Worm (Caenorhabditis elegans) whole organism, L4 larva: Measurements from ENCODE around the gene C28D4.18.
A peak's percentile ranks its signal among the peaks of the same experiment; 100 is the strongest.

Experiments
- D1046.2 ChIP-seq: fragments of 200-800 bp; sonication (Bioruptor generic); IDR thresholded peaks from 2 replicates; pipeline ENCODE4 v1.3.6; 2022; ENCODE audit warnings: missing genetic modification characterization, missing compliant biosample characterization
- T20F7.1 ChIP-seq: fragments of 200-800 bp; sonication (Bioruptor generic); optimal IDR thresholded peaks from 2 replicates; lab custom pipeline; 2018; ENCODE audit warnings: mild to moderate bottlenecking, missing genetic modification characterization, missing compliant biosample characterization
- Y105C5A.15 ChIP-seq: fragments of 200-800 bp; sonication (Bioruptor generic); IDR thresholded peaks from 2 replicates; pipeline ENCODE4 v1.3.6; 2022; ENCODE audit warnings: missing genetic modification characterization, missing compliant biosample characterization
- Y5F2A.4 ChIP-seq: fragments of 200-800 bp; sonication (Bioruptor generic); optimal IDR thresholded peaks from 2 replicates; lab custom pipeline; 2018; ENCODE audit warnings: mild to moderate bottlenecking, missing genetic modification characterization, missing compliant biosample characterization
- ZK337.2 ChIP-seq: fragments of 200-800 bp; sonication (Bioruptor generic); IDR thresholded peaks from 2 replicates; pipeline ENCODE4 v1.3.6; 2022; ENCODE audit warnings: missing genetic modification reagents, missing genetic modification characterization, missing compliant biosample characterization
- aly-2 ChIP-seq: sonication (generic microtip); optimal IDR thresholded peaks from 2 replicates; lab custom pipeline; 2018; ENCODE audit warnings: missing biosample characterization, missing genetic modification characterization
- ama-1 ChIP-seq: fragments of 150-350 bp; optimal IDR thresholded peaks from 2 replicates; lab custom pipeline; 2014; ENCODE audit warnings: inconsistent platforms, mixed read lengths
- attf-4 ChIP-seq: sonication (generic microtip); optimal IDR thresholded peaks from 3 replicates; lab custom pipeline; 2017; ENCODE audit warnings: missing biosample characterization, missing genetic modification characterization
- ceh-20 ChIP-seq: fragments of 200-800 bp; sonication (Bioruptor generic); IDR thresholded peaks from 2 replicates; pipeline ENCODE4 v1.3.6; 2022; ENCODE audit warnings: missing genetic modification reagents, missing genetic modification characterization, missing compliant biosample characterization
- ceh-44 ChIP-seq: fragments of 200-800 bp; sonication (Bioruptor generic); IDR thresholded peaks from 2 replicates; pipeline ENCODE4 v1.3.6; 2022; ENCODE audit warnings: missing genetic modification reagents, missing genetic modification characterization, missing compliant biosample characterization
- daf-19 ChIP-seq: fragments of 200-800 bp; sonication (Bioruptor generic); conservative IDR thresholded peaks from 2 replicates; pipeline ENCODE4 v1.3.6; 2022; ENCODE audit warnings: missing genetic modification characterization, missing compliant biosample characterization
- daf-8 ChIP-seq: fragments of 200-800 bp; sonication (Bioruptor generic); IDR thresholded peaks from 2 replicates; pipeline ENCODE4 v1.3.6; 2022; ENCODE audit warnings: missing genetic modification characterization, missing compliant biosample characterization
- egl-27 ChIP-seq: sonication (generic microtip); optimal IDR thresholded peaks from 3 replicates; lab custom pipeline; 2017; ENCODE audit warnings: missing biosample characterization, missing genetic modification reagents, missing genetic modification characterization
- egl-43 ChIP-seq: fragments of 200-800 bp; sonication (Bioruptor generic); IDR thresholded peaks from 2 replicates; pipeline ENCODE4 v1.3.6; 2022; ENCODE audit warnings: missing genetic modification reagents, missing genetic modification characterization, missing compliant biosample characterization
- fkh-10 ChIP-seq: fragments of 150-350 bp; optimal IDR thresholded peaks from 2 replicates; lab custom pipeline; 2014; ENCODE audit warnings: missing biosample characterization, missing genetic modification reagents, missing genetic modification characterization
- fos-1 ChIP-seq: fragments of 150-350 bp; optimal IDR thresholded peaks from 2 replicates; lab custom pipeline; 2014; ENCODE audit warnings: missing biosample characterization, missing genetic modification characterization
- hlh-30 ChIP-seq: sonication (generic microtip); optimal IDR thresholded peaks from 2 replicates; lab custom pipeline; 2017; ENCODE audit warnings: antibody characterized with exemption, mild to moderate bottlenecking, missing genetic modification characterization, missing compliant biosample characterization; ENCODE audit not compliant: insufficient read depth
- hmg-1.1 ChIP-seq: fragments of 200-800 bp; sonication (Bioruptor generic); IDR thresholded peaks from 2 replicates; pipeline ENCODE4 v1.3.6; 2022; ENCODE audit warnings: missing genetic modification reagents, missing genetic modification characterization, missing compliant biosample characterization
- jun-1 ChIP-seq: fragments of 150-350 bp; optimal IDR thresholded peaks from 2 replicates; lab custom pipeline; 2014; ENCODE audit warnings: missing biosample characterization, missing genetic modification reagents, missing genetic modification characterization
- lim-7 ChIP-seq: fragments of 200-800 bp; sonication (Bioruptor generic); IDR thresholded peaks from 2 replicates; pipeline ENCODE4 v1.3.6; 2022; ENCODE audit warnings: missing genetic modification characterization, missing compliant biosample characterization
- lin-13 ChIP-seq: fragments of 150-350 bp; optimal IDR thresholded peaks from 2 replicates; lab custom pipeline; 2014; ENCODE audit warnings: missing biosample characterization, missing genetic modification reagents, missing genetic modification characterization
- lin-15B ChIP-seq: fragments of 150-350 bp; sonication (generic microtip); optimal IDR thresholded peaks from 3 replicates; lab custom pipeline; 2014; ENCODE audit warnings: missing biosample characterization, missing genetic modification characterization
- lin-38 ChIP-seq: fragments of 200-800 bp; sonication (Bioruptor generic); IDR thresholded peaks from 2 replicates; pipeline ENCODE4 v1.3.6; 2022; ENCODE audit warnings: missing genetic modification reagents, missing genetic modification characterization, missing compliant biosample characterization
- lin-39 ChIP-seq: fragments of 150-350 bp; optimal IDR thresholded peaks from 2 replicates; lab custom pipeline; 2014; ENCODE audit warnings: missing biosample characterization, missing genetic modification reagents, missing genetic modification characterization
- lir-3 ChIP-seq: sonication (generic microtip); optimal IDR thresholded peaks from 2 replicates; lab custom pipeline; 2016; ENCODE audit warnings: mild to moderate bottlenecking, missing genetic modification characterization, missing compliant biosample characterization
- lsy-2 ChIP-seq, 2 experiments: fragments of 150-350 bp in 1 of 2; sonication (generic microtip) in 1 of 2; optimal IDR thresholded peaks; 2 replicates each; lab custom pipeline; 2014 to 2017; ENCODE audit warnings: missing biosample characterization in 2 of 2, missing genetic modification characterization in 2 of 2
- madf-9 ChIP-seq: fragments of 200-800 bp; sonication (Bioruptor generic); conservative IDR thresholded peaks from 2 replicates; pipeline ENCODE4 v1.3.6; 2022; ENCODE audit warnings: missing genetic modification reagents, missing genetic modification characterization, missing compliant biosample characterization
- mes-2 ChIP-seq: sonication (generic microtip); optimal IDR thresholded peaks from 2 replicates; lab custom pipeline; 2016; ENCODE audit warnings: missing genotype, mild to moderate bottlenecking, missing genetic modification characterization, missing compliant biosample characterization; ENCODE audit not compliant: poor library complexity, severe bottlenecking
- mxl-3 ChIP-seq: fragments of 200-800 bp; sonication (Bioruptor generic); optimal IDR thresholded peaks from 2 replicates; lab custom pipeline; 2018; ENCODE audit warnings: mild to moderate bottlenecking, missing genetic modification characterization, missing compliant biosample characterization
- nhr-10 ChIP-seq: fragments of 150-350 bp; optimal IDR thresholded peaks from 2 replicates; lab custom pipeline; 2014; ENCODE audit warnings: missing biosample characterization, missing genetic modification characterization
- nhr-111 ChIP-seq: fragments of 200-800 bp; sonication (Bioruptor generic); optimal IDR thresholded peaks from 2 replicates; lab custom pipeline; 2018; ENCODE audit warnings: mild to moderate bottlenecking, missing genetic modification characterization, missing compliant biosample characterization
- nhr-237 ChIP-seq: sonication (generic microtip); optimal IDR thresholded peaks from 2 replicates; lab custom pipeline; 2017; ENCODE audit warnings: missing biosample characterization, missing genetic modification characterization
- nhr-25 ChIP-seq: sonication (generic microtip); optimal IDR thresholded peaks from 2 replicates; lab custom pipeline; 2017; ENCODE audit warnings: missing genetic modification characterization, mild to moderate bottlenecking, missing compliant biosample characterization, antibody characterized with exemption, moderate library complexity, borderline replicate concordance; ENCODE audit not compliant: insufficient read depth
- nhr-28 ChIP-seq: fragments of 150-350 bp; optimal IDR thresholded peaks from 2 replicates; lab custom pipeline; 2014; ENCODE audit warnings: missing biosample characterization, missing genetic modification characterization
- nhr-41 ChIP-seq: fragments of 200-800 bp; sonication (Bioruptor generic); IDR thresholded peaks from 2 replicates; pipeline ENCODE4 v1.3.6; 2022; ENCODE audit warnings: missing genetic modification reagents, missing genetic modification characterization, missing compliant biosample characterization
- nhr-48 ChIP-seq: sonication (generic microtip); optimal IDR thresholded peaks from 2 replicates; lab custom pipeline; 2016; ENCODE audit warnings: mild to moderate bottlenecking, missing genetic modification characterization, missing compliant biosample characterization
- nhr-76 ChIP-seq: fragments of 150-350 bp; optimal IDR thresholded peaks from 2 replicates; lab custom pipeline; 2014; ENCODE audit warnings: missing biosample characterization, missing genetic modification characterization
- nhr-77 ChIP-seq: fragments of 150-350 bp; optimal IDR thresholded peaks from 2 replicates; lab custom pipeline; 2014; ENCODE audit warnings: missing biosample characterization, missing genetic modification characterization
- pha-4 ChIP-seq, 2 experiments: fragments of 150-350 bp in 1 of 2; fragments of 200-800 bp in 1 of 2; sonication (Bioruptor generic) in 1 of 2; IDR thresholded peaks in 1 of 2; optimal IDR thresholded peaks in 1 of 2; 2 replicates each; pipeline versions ENCODE4 v1.3.6 to Lab custom; 2014 to 2022; ENCODE audit warnings: missing genetic modification characterization in 2 of 2, missing genetic modification reagents in 2 of 2, missing biosample characterization in 1 of 2, missing compliant biosample characterization in 1 of 2
- rbr-2 ChIP-seq: sonication (generic microtip); optimal IDR thresholded peaks from 2 replicates; lab custom pipeline; 2016; ENCODE audit warnings: missing genotype, missing genetic modification characterization, missing compliant biosample characterization
- saeg-2 ChIP-seq: fragments of 200-800 bp; sonication (Bioruptor generic); IDR thresholded peaks from 2 replicates; pipeline ENCODE4 v1.3.6; 2022; ENCODE audit warnings: missing genetic modification reagents, missing genetic modification characterization, missing compliant biosample characterization
- set-16 ChIP-seq: fragments of 200-800 bp; sonication (Bioruptor generic); IDR thresholded peaks from 2 replicates; pipeline ENCODE4 v1.3.6; 2022; ENCODE audit warnings: missing genetic modification reagents, missing genetic modification characterization, missing compliant biosample characterization
- snpc-4 ChIP-seq: fragments of 150-350 bp; optimal IDR thresholded peaks from 2 replicates; lab custom pipeline; 2014; ENCODE audit warnings: missing biosample characterization, missing genetic modification characterization
- spr-1 ChIP-seq: sonication (generic microtip); optimal IDR thresholded peaks from 2 replicates; lab custom pipeline; 2016; ENCODE audit warnings: mild to moderate bottlenecking, missing genetic modification characterization, missing compliant biosample characterization
- spr-3 ChIP-seq: fragments of 200-800 bp; sonication (Bioruptor generic); optimal IDR thresholded peaks from 2 replicates; lab custom pipeline; 2018; ENCODE audit warnings: mild to moderate bottlenecking, missing genetic modification characterization, missing compliant biosample characterization
- unc-62 ChIP-seq, 3 experiments: fragments of 150-350 bp in 1 of 3; sonication (generic microtip); optimal IDR thresholded peaks in 2 of 3; peaks in 1 of 3; 1 replicate in 1 of 3; 2 replicates in 2 of 3; lab custom pipeline; 2014 to 2017; ENCODE audit warnings: missing biosample characterization in 3 of 3, missing genetic modification characterization in 3 of 3, missing genetic modification reagents in 3 of 3, missing genotype in 1 of 3
- vab-7 ChIP-seq: fragments of 200-800 bp; sonication (Bioruptor generic); IDR thresholded peaks from 2 replicates; pipeline ENCODE4 v1.3.6; 2022; ENCODE audit warnings: missing genetic modification reagents, missing genetic modification characterization, missing compliant biosample characterization
- zip-11 ChIP-seq: fragments of 200-800 bp; sonication (Bioruptor generic); IDR thresholded peaks from 2 replicates; pipeline ENCODE4 v1.3.6; 2022; ENCODE audit warnings: missing genetic modification characterization, missing compliant biosample characterization
- ztf-11 ChIP-seq: fragments of 150-350 bp; optimal IDR thresholded peaks from 2 replicates; lab custom pipeline; 2014; ENCODE audit warnings: missing biosample characterization, missing genetic modification characterization

Gene C28D4.18

ce11 chrIV:9677226-9677992 lies 47.7 kb upstream of the C28D4.18 start (continued):
- TF ChIP-seq nhr-237 (tag; lab: Kevin White, UChicago): no peak
- peak; percentile 17 for TF ChIP-seq spr-1 (tag; lab: Kevin White, UChicago)
- TF ChIP-seq vab-7 (GFP tag; lab: Robert Waterston, UW): no peak
- TF ChIP-seq lin-15B (tag; lab: Kevin White, UChicago): no peak
- peak; percentile 54 for TF ChIP-seq T20F7.1 (GFP tag; lab: Kevin White, UChicago)
- no peak for TF ChIP-seq ZK337.2 (GFP tag; lab: Robert Waterston, UW)
- peak; percentile 9 to 84 for TF ChIP-seq lsy-2 (tag; optimal IDR thresholded peaks at IDR 0.05; lab: Kevin White, UChicago)
- peak; percentile 85 for TF ChIP-seq nhr-48 (tag; lab: Kevin White, UChicago)
- TF ChIP-seq saeg-2 (GFP tag; lab: Robert Waterston, UW): no peak
- TF ChIP-seq spr-3: no peak
- no peak for TF ChIP-seq daf-19
- TF ChIP-seq ztf-11 (tag; lab: Kevin White, UChicago): no peak
- TF ChIP-seq set-16 (GFP tag; lab: Robert Waterston, UW): no peak
- no peak for TF ChIP-seq nhr-76 (tag; lab: Kevin White, UChicago)
- TF ChIP-seq fkh-10 (GFP tag; lab: Kevin White, UChicago): peak; percentile 77
- TF ChIP-seq lin-13 (GFP tag; lab: Kevin White, UChicago): no peak
- no peak for TF ChIP-seq egl-43 (GFP tag; lab: Robert Waterston, UW)
- no peak for TF ChIP-seq attf-4
- no peak; the same call in 1 of the 2 replicates for TF ChIP-seq ceh-20 (GFP tag; lab: Robert Waterston, UW)
- peak; percentile 21 for TF ChIP-seq nhr-25 (tag; lab: Kevin White, UChicago)
- peak; percentile 41 for TF ChIP-seq mes-2 (tag; lab: Kevin White, UChicago)
- TF ChIP-seq snpc-4 (tag; lab: Kevin White, UChicago): no peak
- TF ChIP-seq lin-38 (GFP tag; lab: Robert Waterston, UW): no peak; the same call in 1 of the 2 replicates
- TF ChIP-seq aly-2 (tag; lab: Kevin White, UChicago): no peak
- TF ChIP-seq mxl-3 (GFP tag; lab: Kevin White, UChicago): peak; percentile 93
- no peak for TF ChIP-seq ceh-44 (GFP tag; lab: Robert Waterston, UW)
- no peak for TF ChIP-seq nhr-41
- peak; percentile 89 for TF ChIP-seq nhr-28 (tag; lab: Kevin White, UChicago)
- no peak for TF ChIP-seq ama-1 (lab: Kevin White, UChicago)
- TF ChIP-seq fos-1: no peak
- TF ChIP-seq daf-8 (GFP tag; lab: Robert Waterston, UW): no peak
- peak; percentile 67 for TF ChIP-seq rbr-2 (tag; lab: Kevin White, UChicago)
- no peak for TF ChIP-seq lin-39 (tag; lab: Kevin White, UChicago)
- TF ChIP-seq zip-11 (GFP tag; lab: Robert Waterston, UW): no peak
- TF ChIP-seq hmg-1.1 (GFP tag; lab: Robert Waterston, UW): peak; percentile 56
- TF ChIP-seq jun-1 (tag; lab: Kevin White, UChicago): no peak
- no peak for TF ChIP-seq lim-7
- TF ChIP-seq unc-62 (GFP tag; optimal IDR thresholded peaks at IDR 0.05 in 1 of 2; lab: Kevin White, UChicago): no peak
- TF ChIP-seq unc-62 (tag; optimal IDR thresholded peaks at IDR 0.05; lab: Kevin White, UChicago): no peak
- TF ChIP-seq Y105C5A.15 (GFP tag; lab: Robert Waterston, UW): no peak
- TF ChIP-seq Y5F2A.4 (GFP tag; lab: Kevin White, UChicago): no peak
- TF ChIP-seq D1046.2 (GFP tag; lab: Robert Waterston, UW): no peak
- no peak for TF ChIP-seq madf-9 (GFP tag; lab: Robert Waterston, UW)
- no peak for TF ChIP-seq lir-3 (tag; lab: Kevin White, UChicago)
- TF ChIP-seq pha-4 (GFP tag; IDR thresholded peaks at IDR 0.05; lab: Robert Waterston, UW): no peak
- TF ChIP-seq pha-4 (tag; optimal IDR thresholded peaks at IDR 0.05; lab: Kevin White, UChicago): peak; percentile 26
- TF ChIP-seq nhr-77 (tag; lab: Kevin White, UChicago): peak; percentile 78
- no peak for TF ChIP-seq egl-27 (tag; lab: Kevin White, UChicago)
- no peak for TF ChIP-seq nhr-111 (GFP tag; lab: Kevin White, UChicago)
- peak; percentile 95 for TF ChIP-seq hlh-30 (tag; lab: Kevin White, UChicago)
- TF ChIP-seq nhr-10 (tag; lab: Kevin White, UChicago): no peak
